Fruit fly (Drosophila melanogaster): Measurements from ENCODE around the gene hoe2.

DNA sequence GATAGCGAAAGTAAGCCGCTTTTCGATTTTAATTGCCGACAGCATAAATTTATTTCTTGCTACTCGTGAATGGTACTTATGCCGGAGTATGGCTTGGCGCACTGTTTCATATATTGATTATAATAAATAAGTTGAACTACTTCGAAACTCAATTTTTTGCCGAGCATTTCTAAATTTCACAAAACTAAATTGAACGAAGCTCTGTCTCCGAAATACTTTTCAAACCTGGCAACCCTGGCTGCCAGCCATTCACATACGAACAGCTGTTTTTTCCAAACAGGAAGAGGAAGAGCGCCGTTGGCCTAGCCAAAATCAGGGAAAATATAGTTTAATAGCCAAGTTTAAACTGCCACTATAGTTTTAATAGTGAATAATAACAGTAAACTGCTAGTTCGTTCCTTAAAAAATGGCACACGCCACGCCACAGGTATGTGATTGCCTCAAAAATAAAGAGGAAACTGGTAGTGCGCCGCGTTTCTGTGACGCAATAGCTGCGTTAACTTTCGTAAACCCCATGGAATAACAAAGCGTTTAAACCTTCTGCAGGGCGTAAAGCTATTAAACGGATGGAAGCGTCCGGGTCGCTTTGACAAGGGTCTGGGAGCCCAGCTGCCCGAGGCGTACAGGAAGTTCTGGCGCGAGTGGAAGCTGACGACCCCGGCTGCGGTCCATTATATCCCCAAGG lies 37.6 kb upstream of the hoe2 start, which contains the start of gene mRpL28:
- TF ChIP-seq Sp1 (GFP tag; optimal IDR thresholded peaks at IDR 0.05) (no peak), pan (optimal IDR thresholded peaks at IDR 0.05) (no peak), h (GFP tag; optimal IDR thresholded peaks at IDR 0.05) (no peak), dmrt93B (GFP tag; optimal IDR thresholded peaks at IDR 0.05) (no peak), usp (GFP tag; optimal IDR thresholded peaks at IDR 0.05) (no peak), OdsH (GFP tag; optimal IDR thresholded peaks at IDR 0.05) (no peak), fru (GFP tag; optimal IDR thresholded peaks at IDR 0.05) (no peak), woc (GFP tag; optimal IDR thresholded peaks at IDR 0.05) (no peak), CrebA (GFP tag; optimal IDR thresholded peaks at IDR 0.05; ENCODE audit: borderline replicate concordance) (no peak), dl (GFP tag; optimal IDR thresholded peaks at IDR 0.05; ENCODE audit: insufficient read depth in 1 of 2, partially characterized antibody in 2 of 2) (no peak), psq (GFP tag; optimal IDR thresholded peaks at IDR 0.05) (peak; percentile 2), Hr78 (GFP tag; optimal IDR thresholded peaks at IDR 0.05) (no peak)
